Fruit fly (Drosophila melanogaster): ENCODE results near the gene Edem2.

- TF ChIP-seq psq (GFP tag; optimal IDR thresholded peaks at IDR 0.05), result no peak
- no peak for TF ChIP-seq usp (GFP tag; optimal IDR thresholded peaks at IDR 0.05)
- no peak for TF ChIP-seq pan (optimal IDR thresholded peaks at IDR 0.05)
- TF ChIP-seq br (GFP tag; optimal IDR thresholded peaks at IDR 0.05), result no peak
- no peak for TF ChIP-seq Dif (GFP tag; optimal IDR thresholded peaks at IDR 0.05; ENCODE audit: partially characterized antibody)
- no peak for TF ChIP-seq h (GFP tag; optimal IDR thresholded peaks at IDR 0.05)
- no peak for TF ChIP-seq GATAd (GFP tag; optimal IDR thresholded peaks at IDR 0.05)
- TF ChIP-seq Sp1 (GFP tag; optimal IDR thresholded peaks at IDR 0.05), result no peak
- no peak for TF ChIP-seq dmrt93B (GFP tag; optimal IDR thresholded peaks at IDR 0.05)
- no peak for TF ChIP-seq woc (GFP tag; optimal IDR thresholded peaks at IDR 0.05)
Measured at dm6 chr2L:13239689-13240088, 47.7 kb downstream of the Edem2 start, which contains the start of gene Jhbp13.

All from whole organism, wandering third instar larva.